Worm (Caenorhabditis elegans) whole organism, L4 larva: ENCODE measurements around the gene nhr-66.

Experiments used
- D1046.2 ChIP-seq: fragments of 200-800 bp; sonication (Bioruptor generic); IDR thresholded peaks from 2 replicates; pipeline ENCODE4 v1.3.6; 2022; ENCODE audit warnings: missing genetic modification characterization, missing compliant biosample characterization
- F10B5.3 ChIP-seq: sonication (generic microtip); optimal IDR thresholded peaks from 2 replicates; lab custom pipeline; 2016; ENCODE audit warnings: mild to moderate bottlenecking, missing genetic modification characterization, missing compliant biosample characterization
- F26F4.8 ChIP-seq: fragments of 200-800 bp; sonication (Bioruptor generic); conservative IDR thresholded peaks from 2 replicates; pipeline ENCODE4 v1.3.6; 2022; ENCODE audit warnings: missing genetic modification characterization, missing compliant biosample characterization
- F37D6.2 ChIP-seq: sonication (generic microtip); optimal IDR thresholded peaks from 2 replicates; lab custom pipeline; 2016; ENCODE audit warnings: mild to moderate bottlenecking, missing genetic modification characterization, missing compliant biosample characterization
- F44E2.7 ChIP-seq: fragments of 200-800 bp; sonication (Bioruptor generic); IDR thresholded peaks from 2 replicates; pipeline ENCODE4 v2.1.2; 2022; ENCODE audit warnings: missing genetic modification characterization, missing compliant biosample characterization
- R02D3.7 ChIP-seq: fragments of 150-350 bp; sonication (generic microtip); optimal IDR thresholded peaks from 3 replicates; lab custom pipeline; 2014; ENCODE audit warnings: missing biosample characterization, missing genetic modification characterization
- T20F7.1 ChIP-seq: fragments of 200-800 bp; sonication (Bioruptor generic); optimal IDR thresholded peaks from 2 replicates; lab custom pipeline; 2018; ENCODE audit warnings: mild to moderate bottlenecking, missing genetic modification characterization, missing compliant biosample characterization
- T26A8.4 ChIP-seq: fragments of 200-800 bp; sonication (Bioruptor generic); IDR thresholded peaks from 2 replicates; pipeline ENCODE4 v1.3.6; 2022; ENCODE audit warnings: missing genetic modification characterization, missing compliant biosample characterization
- Y105C5A.15 ChIP-seq: fragments of 200-800 bp; sonication (Bioruptor generic); IDR thresholded peaks from 2 replicates; pipeline ENCODE4 v1.3.6; 2022; ENCODE audit warnings: missing genetic modification characterization, missing compliant biosample characterization
- Y48G9A.11 ChIP-seq: fragments of 200-800 bp; sonication (Bioruptor generic); IDR thresholded peaks from 2 replicates; pipeline ENCODE4 v1.3.6; 2022; ENCODE audit warnings: missing genetic modification reagents, missing genetic modification characterization, missing compliant biosample characterization
- Y5F2A.4 ChIP-seq: fragments of 200-800 bp; sonication (Bioruptor generic); optimal IDR thresholded peaks from 2 replicates; lab custom pipeline; 2018; ENCODE audit warnings: mild to moderate bottlenecking, missing genetic modification characterization, missing compliant biosample characterization
- ZK546.5 ChIP-seq, 2 experiments: sonication (generic microtip); optimal IDR thresholded peaks; 2 replicates each; lab custom pipeline; 2017; ENCODE audit warnings: missing biosample characterization in 2 of 2, missing genetic modification characterization in 2 of 2
- attf-4 ChIP-seq: sonication (generic microtip); optimal IDR thresholded peaks from 3 replicates; lab custom pipeline; 2017; ENCODE audit warnings: missing biosample characterization, missing genetic modification characterization
- ceh-82 ChIP-seq: sonication (generic microtip); optimal IDR thresholded peaks from 2 replicates; lab custom pipeline; 2017; ENCODE audit warnings: missing biosample characterization, missing genetic modification characterization
- daf-12 ChIP-seq: fragments of 150-350 bp; optimal IDR thresholded peaks from 2 replicates; lab custom pipeline; 2014; ENCODE audit warnings: missing biosample characterization, missing genetic modification reagents, missing genetic modification characterization
- daf-16 ChIP-seq, 3 experiments: sonication (generic microtip); optimal IDR thresholded peaks; 2 replicates each; lab custom pipeline; 2016 to 2017; ENCODE audit warnings: missing genetic modification characterization in 3 of 3, missing genetic modification reagents in 3 of 3, mild to moderate bottlenecking in 2 of 3, missing compliant biosample characterization in 2 of 3, missing biosample characterization in 1 of 3, moderate library complexity in 1 of 3
- dmd-8 ChIP-seq: fragments of 200-800 bp; sonication (Bioruptor generic); IDR thresholded peaks from 2 replicates; pipeline ENCODE4 v1.3.6; 2022; ENCODE audit warnings: missing genetic modification characterization, missing compliant biosample characterization
- dmd-9 ChIP-seq: fragments of 200-800 bp; sonication (Bioruptor generic); IDR thresholded peaks from 2 replicates; pipeline ENCODE4 v1.3.6; 2022; ENCODE audit warnings: missing genetic modification reagents, missing genetic modification characterization, missing compliant biosample characterization
- duxl-1 ChIP-seq: sonication (generic microtip); optimal IDR thresholded peaks from 2 replicates; lab custom pipeline; 2016; ENCODE audit warnings: mild to moderate bottlenecking, missing genetic modification characterization, moderate library complexity, missing compliant biosample characterization; ENCODE audit not compliant: poor library complexity
- dve-1 ChIP-seq: sonication (generic microtip); optimal IDR thresholded peaks from 2 replicates; lab custom pipeline; 2017; ENCODE audit warnings: antibody characterized with exemption, mild to moderate bottlenecking, missing genetic modification characterization, missing compliant biosample characterization; ENCODE audit not compliant: insufficient read depth
- fkh-10 ChIP-seq: fragments of 150-350 bp; optimal IDR thresholded peaks from 2 replicates; lab custom pipeline; 2014; ENCODE audit warnings: missing biosample characterization, missing genetic modification reagents, missing genetic modification characterization
- gei-8 ChIP-seq: fragments of 200-800 bp; sonication (Bioruptor generic); optimal IDR thresholded peaks from 2 replicates; lab custom pipeline; 2018; ENCODE audit warnings: mild to moderate bottlenecking, missing genetic modification characterization, missing compliant biosample characterization
- hif-1 ChIP-seq, 2 experiments: sonication (generic microtip); optimal IDR thresholded peaks; 2 replicates each; lab custom pipeline; 2016 to 2017; ENCODE audit warnings: missing compliant biosample characterization in 2 of 2, missing genetic modification characterization in 2 of 2, missing genetic modification reagents in 2 of 2, missing genotype in 2 of 2, mild to moderate bottlenecking in 1 of 2
- hlh-11 ChIP-seq: fragments of 200-800 bp; sonication (Bioruptor generic); optimal IDR thresholded peaks from 2 replicates; lab custom pipeline; 2018; ENCODE audit warnings: mild to moderate bottlenecking, missing genetic modification characterization, missing compliant biosample characterization
- lim-7 ChIP-seq: fragments of 200-800 bp; sonication (Bioruptor generic); IDR thresholded peaks from 2 replicates; pipeline ENCODE4 v1.3.6; 2022; ENCODE audit warnings: missing genetic modification characterization, missing compliant biosample characterization
- lin-13 ChIP-seq: fragments of 150-350 bp; optimal IDR thresholded peaks from 2 replicates; lab custom pipeline; 2014; ENCODE audit warnings: missing biosample characterization, missing genetic modification reagents, missing genetic modification characterization
- lin-38 ChIP-seq: fragments of 200-800 bp; sonication (Bioruptor generic); IDR thresholded peaks from 2 replicates; pipeline ENCODE4 v1.3.6; 2022; ENCODE audit warnings: missing genetic modification reagents, missing genetic modification characterization, missing compliant biosample characterization
- lir-3 ChIP-seq: sonication (generic microtip); optimal IDR thresholded peaks from 2 replicates; lab custom pipeline; 2016; ENCODE audit warnings: mild to moderate bottlenecking, missing genetic modification characterization, missing compliant biosample characterization
- lsy-2 ChIP-seq, 2 experiments: fragments of 150-350 bp in 1 of 2; sonication (generic microtip) in 1 of 2; optimal IDR thresholded peaks; 2 replicates each; lab custom pipeline; 2014 to 2017; ENCODE audit warnings: missing biosample characterization in 2 of 2, missing genetic modification characterization in 2 of 2
- madf-5 ChIP-seq, 2 experiments: fragments of 200-800 bp; sonication (Bioruptor generic); IDR thresholded peaks; 2 replicates each; pipeline ENCODE4 v1.3.6; 2022; ENCODE audit warnings: missing compliant biosample characterization in 2 of 2, missing genetic modification characterization in 2 of 2
- madf-9 ChIP-seq: fragments of 200-800 bp; sonication (Bioruptor generic); conservative IDR thresholded peaks from 2 replicates; pipeline ENCODE4 v1.3.6; 2022; ENCODE audit warnings: missing genetic modification reagents, missing genetic modification characterization, missing compliant biosample characterization
- mep-1 ChIP-seq: fragments of 150-350 bp; sonication (generic microtip); optimal IDR thresholded peaks from 3 replicates; lab custom pipeline; 2014; ENCODE audit warnings: missing biosample characterization, missing genetic modification characterization
- mes-2 ChIP-seq: sonication (generic microtip); optimal IDR thresholded peaks from 2 replicates; lab custom pipeline; 2016; ENCODE audit warnings: missing genotype, mild to moderate bottlenecking, missing genetic modification characterization, missing compliant biosample characterization; ENCODE audit not compliant: poor library complexity, severe bottlenecking
- mxl-2 ChIP-seq: fragments of 200-800 bp; sonication (Bioruptor generic); conservative IDR thresholded peaks from 2 replicates; pipeline ENCODE4 v1.3.6; 2022; ENCODE audit warnings: missing genetic modification reagents, missing genetic modification characterization, missing compliant biosample characterization
- mxl-3 ChIP-seq: fragments of 200-800 bp; sonication (Bioruptor generic); optimal IDR thresholded peaks from 2 replicates; lab custom pipeline; 2018; ENCODE audit warnings: mild to moderate bottlenecking, missing genetic modification characterization, missing compliant biosample characterization
- nhr-111 ChIP-seq: fragments of 200-800 bp; sonication (Bioruptor generic); optimal IDR thresholded peaks from 2 replicates; lab custom pipeline; 2018; ENCODE audit warnings: mild to moderate bottlenecking, missing genetic modification characterization, missing compliant biosample characterization
- nhr-28 ChIP-seq: fragments of 150-350 bp; optimal IDR thresholded peaks from 2 replicates; lab custom pipeline; 2014; ENCODE audit warnings: missing biosample characterization, missing genetic modification characterization
- nhr-41 ChIP-seq: fragments of 200-800 bp; sonication (Bioruptor generic); IDR thresholded peaks from 2 replicates; pipeline ENCODE4 v1.3.6; 2022; ENCODE audit warnings: missing genetic modification reagents, missing genetic modification characterization, missing compliant biosample characterization
- nhr-48 ChIP-seq: sonication (generic microtip); optimal IDR thresholded peaks from 2 replicates; lab custom pipeline; 2016; ENCODE audit warnings: mild to moderate bottlenecking, missing genetic modification characterization, missing compliant biosample characterization
- nhr-6 ChIP-seq: fragments of 150-350 bp; optimal IDR thresholded peaks from 2 replicates; lab custom pipeline; 2014; ENCODE audit warnings: missing biosample characterization, missing genetic modification characterization
- nhr-77 ChIP-seq: fragments of 150-350 bp; optimal IDR thresholded peaks from 2 replicates; lab custom pipeline; 2014; ENCODE audit warnings: missing biosample characterization, missing genetic modification characterization
- pha-4 ChIP-seq, 2 experiments: fragments of 150-350 bp in 1 of 2; fragments of 200-800 bp in 1 of 2; sonication (Bioruptor generic) in 1 of 2; IDR thresholded peaks in 1 of 2; optimal IDR thresholded peaks in 1 of 2; 2 replicates each; pipeline versions ENCODE4 v1.3.6 to Lab custom; 2014 to 2022; ENCODE audit warnings: missing genetic modification characterization in 2 of 2, missing genetic modification reagents in 2 of 2, missing biosample characterization in 1 of 2, missing compliant biosample characterization in 1 of 2
- php-3 ChIP-seq: fragments of 200-800 bp; sonication (Bioruptor generic); IDR thresholded peaks from 2 replicates; pipeline ENCODE4 v1.3.6; 2022; ENCODE audit warnings: missing genetic modification reagents, missing genetic modification characterization, missing compliant biosample characterization
- pqm-1 ChIP-seq: sonication (generic microtip); optimal IDR thresholded peaks from 2 replicates; lab custom pipeline; 2017; ENCODE audit warnings: missing biosample characterization, missing genetic modification characterization
- saeg-2 ChIP-seq: fragments of 200-800 bp; sonication (Bioruptor generic); IDR thresholded peaks from 2 replicates; pipeline ENCODE4 v1.3.6; 2022; ENCODE audit warnings: missing genetic modification reagents, missing genetic modification characterization, missing compliant biosample characterization
- spr-1 ChIP-seq: sonication (generic microtip); optimal IDR thresholded peaks from 2 replicates; lab custom pipeline; 2016; ENCODE audit warnings: mild to moderate bottlenecking, missing genetic modification characterization, missing compliant biosample characterization
- spr-3 ChIP-seq: fragments of 200-800 bp; sonication (Bioruptor generic); optimal IDR thresholded peaks from 2 replicates; lab custom pipeline; 2018; ENCODE audit warnings: mild to moderate bottlenecking, missing genetic modification characterization, missing compliant biosample characterization
- unc-39 ChIP-seq: sonication (generic microtip); optimal IDR thresholded peaks from 2 replicates; lab custom pipeline; 2017; ENCODE audit warnings: missing biosample characterization, missing genetic modification characterization
- vab-7 ChIP-seq: fragments of 200-800 bp; sonication (Bioruptor generic); IDR thresholded peaks from 2 replicates; pipeline ENCODE4 v1.3.6; 2022; ENCODE audit warnings: missing genetic modification reagents, missing genetic modification characterization, missing compliant biosample characterization

nhr-66 gene

ce11 chrIV:8252856-8253255, 16.5 kb upstream of the nhr-66 start:
- TF ChIP-seq F26F4.8 (GFP tag; lab: Robert Waterston, UW) (peak; percentile 98), T20F7.1 (peak; percentile 58), F10B5.3 (tag; lab: Kevin White, UChicago) (peak; percentile 56), daf-12 (tag; lab: Kevin White, UChicago) (no peak), mxl-2 (GFP tag; lab: Robert Waterston, UW) (peak; percentile 72), dmd-8 (GFP tag; lab: Robert Waterston, UW) (peak; percentile 97), ceh-82 (no peak), nhr-77 (tag; lab: Kevin White, UChicago) (peak; percentile 6), attf-4 (no peak), lir-3 (tag; lab: Kevin White, UChicago) (peak; percentile 55), spr-3 (GFP tag; lab: Kevin White, UChicago) (peak; percentile 58), fkh-10 (GFP tag; lab: Kevin White, UChicago) (no peak), mep-1 (tag; lab: Kevin White, UChicago) (peak; percentile 84), lsy-2 (tag; optimal IDR thresholded peaks at IDR 0.05; lab: Kevin White, UChicago) (peak in 1 of 2 experiments; percentile 67), pqm-1 (tag; lab: Kevin White, UChicago) (peak; percentile 46), duxl-1 (tag; lab: Kevin White, UChicago) (peak; percentile 79), lin-38 (GFP tag; lab: Robert Waterston, UW) (peak; percentile 83), dve-1 (tag; lab: Kevin White, UChicago) (peak; percentile 73), Y105C5A.15 (GFP tag; lab: Robert Waterston, UW) (peak; percentile 93; the same call in 1 of the 2 replicates), nhr-111 (peak; percentile 55), ZK546.5 (tag; optimal IDR thresholded peaks at IDR 0.05; lab: Kevin White, UChicago) (no peak), php-3 (GFP tag; lab: Robert Waterston, UW) (peak; percentile 84), T26A8.4 (peak; percentile 80), lin-13 (GFP tag; lab: Kevin White, UChicago) (peak; percentile 79), hif-1 (tag; optimal IDR thresholded peaks at IDR 0.05; lab: Kevin White, UChicago) (peak in 1 of 2 experiments; percentile 54), mxl-3 (GFP tag; lab: Kevin White, UChicago) (peak; percentile 64), saeg-2 (GFP tag; lab: Robert Waterston, UW) (0 out of 2 replicates have a peak, but pooled peaks have one; percentile 54), mes-2 (tag; lab: Kevin White, UChicago) (no peak), pha-4 (GFP tag; IDR thresholded peaks at IDR 0.05; lab: Robert Waterston, UW) (peak; percentile 95), pha-4 (tag; optimal IDR thresholded peaks at IDR 0.05; lab: Kevin White, UChicago) (no peak), madf-9 (peak; percentile 60; the same call in 1 of the 2 replicates), hlh-11 (tag; lab: Kevin White, UChicago) (peak; percentile 66), gei-8 (GFP tag; lab: Kevin White, UChicago) (peak; percentile 63), lim-7 (GFP tag; lab: Robert Waterston, UW) (no peak; the same call in 1 of the 2 replicates), unc-39 (tag; lab: Kevin White, UChicago) (no peak), daf-16 (GFP tag; optimal IDR thresholded peaks at IDR 0.05; lab: Kevin White, UChicago) (peak; percentile 37 to 90), daf-16 (tag; optimal IDR thresholded peaks at IDR 0.05; lab: Kevin White, UChicago) (peak; percentile 76), D1046.2 (GFP tag; lab: Robert Waterston, UW) (peak; percentile 83; the same call in 1 of the 2 replicates), vab-7 (GFP tag; lab: Robert Waterston, UW) (peak; percentile 94), nhr-48 (tag; lab: Kevin White, UChicago) (peak; percentile 70), F44E2.7 (peak; percentile 96), spr-1 (tag; lab: Kevin White, UChicago) (peak; percentile 68), nhr-28 (tag; lab: Kevin White, UChicago) (peak; percentile 24), Y48G9A.11 (GFP tag; lab: Robert Waterston, UW) (peak; percentile 80), nhr-6 (tag; lab: Kevin White, UChicago) (peak; percentile 25), nhr-41 (GFP tag; lab: Robert Waterston, UW) (peak; percentile 78), R02D3.7 (tag; lab: Kevin White, UChicago) (no peak), Y5F2A.4 (peak; percentile 82), dmd-9 (GFP tag; lab: Robert Waterston, UW) (0 out of 2 replicates have a peak, but pooled peaks have one; percentile 49), madf-5 (GFP tag; IDR thresholded peaks at IDR 0.05; lab: Robert Waterston, UW) (peak; percentile 77 to 81; a peak in 2 of 4 replicates), F37D6.2 (tag; lab: Kevin White, UChicago) (peak; percentile 33)
